Fruit fly (Drosophila melanogaster) whole organism, prepupa: ENCODE data around the gene Dyro.

Experiments used
- Blimp-1 ChIP-seq: fragments of 200-800 bp; sonication (Bioruptor generic); optimal IDR thresholded peaks from 3 replicates; lab custom pipeline; 2017; ENCODE audit warnings: missing biosample characterization, missing genetic modification characterization, mild to moderate bottlenecking, moderate library complexity, missing genetic modification reagents
- CG10631 ChIP-seq: fragments of 200-800 bp; sonication (Bioruptor generic); optimal IDR thresholded peaks from 2 replicates; lab custom pipeline; 2016; ENCODE audit warnings: missing biosample characterization, missing genetic modification characterization
- CG10669 ChIP-seq: fragments of 200-800 bp; sonication (Bioruptor generic); optimal IDR thresholded peaks from 3 replicates; lab custom pipeline; 2018; ENCODE audit warnings: missing biosample characterization, mild to moderate bottlenecking, missing genetic modification characterization, moderate library complexity
- CG11294 ChIP-seq: fragments of 200-800 bp; sonication (Bioruptor generic); IDR thresholded peaks from 2 replicates; pipeline ENCODE4 v1.3.6; 2022; ENCODE audit warnings: missing biosample characterization, missing genetic modification characterization
- CG11762 ChIP-seq: fragments of 200-800 bp; sonication (Bioruptor generic); optimal IDR thresholded peaks from 3 replicates; lab custom pipeline; 2016; ENCODE audit warnings: missing biosample characterization, missing genetic modification characterization; ENCODE audit not compliant: insufficient read depth
- CG11902 ChIP-seq: fragments of 200-800 bp; sonication (Bioruptor generic); optimal IDR thresholded peaks from 3 replicates; lab custom pipeline; 2016; ENCODE audit warnings: missing biosample characterization, missing genetic modification characterization
- CG1621 ChIP-seq: fragments of 200-800 bp; sonication (Bioruptor generic); optimal IDR thresholded peaks from 3 replicates; lab custom pipeline; 2018; ENCODE audit warnings: missing biosample characterization, mild to moderate bottlenecking, missing genetic modification characterization
- CG32006 ChIP-seq: fragments of 200-800 bp; sonication (Bioruptor generic); optimal IDR thresholded peaks from 3 replicates; lab custom pipeline; 2017; ENCODE audit warnings: missing biosample characterization, mild to moderate bottlenecking, missing genetic modification characterization
- CG3919 ChIP-seq: fragments of 200-800 bp; sonication (Bioruptor generic); optimal IDR thresholded peaks from 3 replicates; lab custom pipeline; 2016; ENCODE audit warnings: missing biosample characterization, missing genetic modification characterization
- CG6276 ChIP-seq: fragments of 200-800 bp; sonication (Bioruptor generic); optimal IDR thresholded peaks from 2 replicates; lab custom pipeline; 2017; ENCODE audit warnings: missing biosample characterization, mild to moderate bottlenecking, missing genetic modification characterization
- CG6792 ChIP-seq: fragments of 200-800 bp; sonication (Bioruptor generic); optimal IDR thresholded peaks from 3 replicates; lab custom pipeline; 2016; ENCODE audit warnings: missing biosample characterization, missing genetic modification characterization
- CG6808 ChIP-seq: fragments of 200-800 bp; sonication (Bioruptor generic); optimal IDR thresholded peaks from 3 replicates; lab custom pipeline; 2017; ENCODE audit warnings: missing biosample characterization, missing genetic modification characterization, mild to moderate bottlenecking, moderate library complexity, missing genetic modification reagents
- CG7368 ChIP-seq: fragments of 200-800 bp; sonication (Bioruptor generic); optimal IDR thresholded peaks from 3 replicates; lab custom pipeline; 2016; ENCODE audit warnings: missing biosample characterization, missing genetic modification characterization
- CG8319 ChIP-seq: fragments of 200-800 bp; sonication (Bioruptor generic); optimal IDR thresholded peaks from 3 replicates; lab custom pipeline; 2016; ENCODE audit warnings: missing biosample characterization, missing genetic modification characterization
- CG8632 ChIP-seq: fragments of 200-800 bp; sonication (Bioruptor generic); optimal IDR thresholded peaks from 3 replicates; lab custom pipeline; 2016; ENCODE audit warnings: missing biosample characterization, missing genetic modification characterization
- CG9139 ChIP-seq: fragments of 200-800 bp; sonication (Bioruptor generic); optimal IDR thresholded peaks from 3 replicates; lab custom pipeline; 2017; ENCODE audit warnings: missing biosample characterization, mild to moderate bottlenecking, missing genetic modification characterization
- Eip78C ChIP-seq: fragments of 200-800 bp; sonication (Bioruptor generic); peaks from one replicate; lab custom pipeline; 2016; ENCODE audit warnings: missing biosample characterization, missing genetic modification characterization
- Eip93F ChIP-seq: fragments of 200-800 bp; sonication (Bioruptor generic); optimal IDR thresholded peaks from 2 replicates; lab custom pipeline; 2016; ENCODE audit warnings: missing biosample characterization, mild to moderate bottlenecking, missing genetic modification characterization
- Ets21C ChIP-seq: fragments of 200-800 bp; sonication (Bioruptor generic); optimal IDR thresholded peaks from 3 replicates; lab custom pipeline; 2016; ENCODE audit warnings: missing biosample characterization, missing genetic modification characterization
- Gug ChIP-seq: fragments of 200-800 bp; sonication (Bioruptor generic); IDR thresholded peaks from 2 replicates; pipeline ENCODE4 v1.3.6; 2022; ENCODE audit warnings: missing biosample characterization, missing genetic modification characterization
- Hr39 ChIP-seq: fragments of 200-800 bp; sonication (Bioruptor generic); optimal IDR thresholded peaks from 2 replicates; lab custom pipeline; 2016; ENCODE audit warnings: missing biosample characterization, missing genetic modification characterization
- Hr4 ChIP-seq: fragments of 200-800 bp; sonication (Bioruptor generic); optimal IDR thresholded peaks from 3 replicates; lab custom pipeline; 2016; ENCODE audit warnings: missing biosample characterization, missing genetic modification characterization
- Lpt ChIP-seq: fragments of 200-800 bp; sonication (Bioruptor generic); optimal IDR thresholded peaks from 3 replicates; lab custom pipeline; 2016; ENCODE audit warnings: missing biosample characterization, missing genetic modification characterization
- Met ChIP-seq: fragments of 200-800 bp; sonication (Bioruptor generic); optimal IDR thresholded peaks from 3 replicates; lab custom pipeline; 2016; ENCODE audit warnings: missing biosample characterization, missing genetic modification characterization
- Smox ChIP-seq: fragments of 200-800 bp; sonication (Bioruptor generic); optimal IDR thresholded peaks from 3 replicates; lab custom pipeline; 2016; ENCODE audit warnings: missing biosample characterization, missing genetic modification characterization
- Sox102F ChIP-seq: fragments of 200-800 bp; sonication (Bioruptor generic); optimal IDR thresholded peaks from 2 replicates; lab custom pipeline; 2016; ENCODE audit warnings: missing biosample characterization, mild to moderate bottlenecking, missing genetic modification characterization
- Sox14 ChIP-seq: fragments of 200-800 bp; sonication (Bioruptor generic); optimal IDR thresholded peaks from 3 replicates; lab custom pipeline; 2016; ENCODE audit warnings: missing biosample characterization, missing genetic modification characterization
- Sox15 ChIP-seq: fragments of 200-800 bp; sonication (Bioruptor generic); optimal IDR thresholded peaks from 3 replicates; lab custom pipeline; 2016; ENCODE audit warnings: missing biosample characterization, missing genetic modification characterization
- achi ChIP-seq: fragments of 200-800 bp; sonication (Bioruptor generic); optimal IDR thresholded peaks from 3 replicates; lab custom pipeline; 2016; ENCODE audit warnings: missing biosample characterization, missing genetic modification characterization
- acj6 ChIP-seq: fragments of 200-800 bp; sonication (Bioruptor generic); optimal IDR thresholded peaks from 3 replicates; lab custom pipeline; 2016; ENCODE audit warnings: missing biosample characterization, missing genetic modification characterization
- cyc ChIP-seq: fragments of 200-800 bp; sonication (Bioruptor generic); optimal IDR thresholded peaks from 3 replicates; lab custom pipeline; 2016; ENCODE audit warnings: missing biosample characterization, missing genetic modification characterization
- dsx ChIP-seq: fragments of 200-800 bp; optimal IDR thresholded peaks from 3 replicates; lab custom pipeline; 2019; ENCODE audit warnings: missing biosample characterization, mild to moderate bottlenecking, missing genetic modification characterization, moderate library complexity; ENCODE audit not compliant: poor library complexity, severe bottlenecking
- eg ChIP-seq: fragments of 200-800 bp; sonication (Bioruptor generic); IDR thresholded peaks from 3 replicates; pipeline ENCODE4 v1.3.6; 2022; ENCODE audit warnings: missing biosample characterization, missing genetic modification characterization
- esn ChIP-seq: fragments of 200-800 bp; sonication (Bioruptor generic); optimal IDR thresholded peaks from 2 replicates; lab custom pipeline; 2016; ENCODE audit warnings: missing biosample characterization, mild to moderate bottlenecking, missing genetic modification characterization, moderate library complexity
- fd59A ChIP-seq: fragments of 200-800 bp; sonication (Bioruptor generic); optimal IDR thresholded peaks from 2 replicates; lab custom pipeline; 2017; ENCODE audit warnings: missing biosample characterization, mild to moderate bottlenecking, missing genetic modification characterization, missing genetic modification reagents
- fd85E ChIP-seq: fragments of 200-800 bp; sonication (Bioruptor generic); optimal IDR thresholded peaks from 3 replicates; lab custom pipeline; 2016; ENCODE audit warnings: missing biosample characterization, missing genetic modification characterization
- fkh ChIP-seq: fragments of 200-800 bp; sonication (Bioruptor generic); optimal IDR thresholded peaks from 3 replicates; lab custom pipeline; 2017; ENCODE audit warnings: missing biosample characterization, mild to moderate bottlenecking, missing genetic modification characterization, moderate library complexity
- lz ChIP-seq: fragments of 200-800 bp; sonication (Bioruptor generic); optimal IDR thresholded peaks from 3 replicates; lab custom pipeline; 2016; ENCODE audit warnings: missing biosample characterization, missing genetic modification characterization
- net ChIP-seq: fragments of 200-800 bp; sonication (Bioruptor generic); optimal IDR thresholded peaks from 3 replicates; lab custom pipeline; 2016; ENCODE audit warnings: missing biosample characterization, missing genetic modification characterization
- pdm3 ChIP-seq: fragments of 200-800 bp; sonication (Bioruptor generic); optimal IDR thresholded peaks from 3 replicates; lab custom pipeline; 2016; ENCODE audit warnings: missing biosample characterization, missing genetic modification characterization
- salr ChIP-seq, 2 experiments: fragments of 200-800 bp; sonication (Bioruptor generic); optimal IDR thresholded peaks; 3 replicates each; lab custom pipeline; 2016 to 2018; ENCODE audit warnings: missing biosample characterization in 2 of 2, missing genetic modification characterization in 2 of 2, mild to moderate bottlenecking in 1 of 2
- ss ChIP-seq, 2 experiments: fragments of 200-800 bp; sonication (Bioruptor generic); optimal IDR thresholded peaks; 2 replicates in 1 of 2; 3 replicates in 1 of 2; lab custom pipeline; 2017 to 2018; ENCODE audit warnings: mild to moderate bottlenecking in 2 of 2, missing biosample characterization in 2 of 2, missing genetic modification characterization in 2 of 2, moderate library complexity in 1 of 2
- topi ChIP-seq: fragments of 200-800 bp; sonication (Bioruptor generic); optimal IDR thresholded peaks from 3 replicates; lab custom pipeline; 2016; ENCODE audit warnings: missing biosample characterization, missing genetic modification characterization
- vri ChIP-seq: fragments of 200-800 bp; sonication (Bioruptor generic); optimal IDR thresholded peaks from 3 replicates; lab custom pipeline; 2016; ENCODE audit warnings: missing biosample characterization, mild to moderate bottlenecking, missing genetic modification characterization

The Dyro gene

DNA sequence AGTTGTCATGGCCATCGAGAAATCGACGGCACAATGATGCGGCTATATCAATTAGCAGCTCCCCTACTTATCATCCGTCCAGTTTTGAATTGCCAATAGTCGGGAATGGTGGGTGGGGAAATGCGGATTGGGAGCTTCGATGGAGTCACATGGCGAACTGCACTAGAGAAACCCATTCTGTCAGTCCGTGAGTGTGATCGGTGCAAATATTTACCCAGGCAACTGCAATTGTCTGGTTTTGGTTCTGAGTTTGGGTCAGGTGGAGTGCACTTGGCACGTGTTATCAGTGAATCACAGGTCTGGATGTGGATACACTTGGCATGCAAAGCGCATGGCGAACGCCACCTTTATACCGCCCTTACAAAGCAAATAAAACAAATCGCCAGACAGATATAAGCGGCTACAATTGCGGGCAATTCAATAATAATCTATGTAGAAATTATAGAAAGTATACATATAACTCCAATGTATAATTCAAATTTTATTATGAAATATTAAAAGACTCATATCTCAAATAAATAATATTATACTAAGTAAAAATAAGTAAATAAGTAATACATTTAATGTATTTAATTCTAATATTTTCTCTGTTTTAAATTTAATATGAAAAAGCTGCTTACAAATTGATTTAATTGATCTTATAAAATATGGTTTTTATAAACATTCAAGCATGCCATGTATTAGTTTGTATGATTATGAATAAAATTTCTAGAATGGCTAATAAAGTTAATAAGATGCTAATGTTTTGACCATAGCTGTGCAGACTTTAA, 23.3 kb downstream of the Dyro start (continued):
- TF ChIP-seq Ets21C (GFP tag; lab: Kevin White, UChicago) (no peak), CG8632 (GFP tag; lab: Kevin White, UChicago) (no peak), Hr4 (GFP tag; lab: Kevin White, UChicago) (no peak), CG11294 (peak; percentile 25; the same call in 1 of the 2 replicates), CG32006 (GFP tag; lab: Kevin White, UChicago) (no peak), achi (GFP tag; lab: Kevin White, UChicago) (peak; percentile 1), pdm3 (GFP tag; lab: Kevin White, UChicago) (peak; percentile 13), Sox102F (GFP tag; lab: Kevin White, UChicago) (no peak)

- TF ChIP-seq Sox14 (GFP tag; lab: Kevin White, UChicago): no peak
- no peak for TF ChIP-seq CG8632 (GFP tag; lab: Kevin White, UChicago)
- TF ChIP-seq Blimp-1 (GFP tag; lab: Kevin White, UChicago): peak; percentile 9
- TF ChIP-seq ss (GFP tag; optimal IDR thresholded peaks at IDR 0.05; lab: Kevin White, UChicago): no peak
- TF ChIP-seq Sox102F (GFP tag; lab: Kevin White, UChicago): no peak
- TF ChIP-seq vri: peak; percentile 89
- TF ChIP-seq CG11294: no peak
Measured at dm6 chr3L:11263985-11264384, 31.7 kb downstream of the Dyro start.

dm6 chr3L:11262159-11262558, 33.6 kb downstream of the Dyro start:
- TF ChIP-seq Hr39: peak; percentile 7
- no peak for TF ChIP-seq CG10669
- TF ChIP-seq salr (GFP tag; optimal IDR thresholded peaks at IDR 0.05; lab: Kevin White, UChicago): no peak
- TF ChIP-seq pdm3 (GFP tag; lab: Kevin White, UChicago): no peak
- TF ChIP-seq achi (GFP tag; lab: Kevin White, UChicago): no peak
- no peak for TF ChIP-seq fd59A (GFP tag; lab: Kevin White, UChicago)
- TF ChIP-seq acj6 (GFP tag; lab: Kevin White, UChicago): peak; percentile 15
- TF ChIP-seq eg (GFP tag; lab: Robert Waterston, UW): no peak
- TF ChIP-seq Eip93F: no peak
- TF ChIP-seq Sox15 (GFP tag; lab: Kevin White, UChicago): no peak
- TF ChIP-seq CG7368 (GFP tag; lab: Kevin White, UChicago): no peak
- TF ChIP-seq Eip78C: peak; percentile 68
- no peak for TF ChIP-seq net
- TF ChIP-seq fd85E (GFP tag; lab: Kevin White, UChicago): no peak
- TF ChIP-seq fkh: no peak
- TF ChIP-seq CG9139 (GFP tag; lab: Kevin White, UChicago): no peak
- peak; percentile 12 for TF ChIP-seq lz
- no peak for TF ChIP-seq CG8632 (GFP tag; lab: Kevin White, UChicago)
- TF ChIP-seq CG6792 (GFP tag; lab: Kevin White, UChicago): no peak
- peak; percentile 6 for TF ChIP-seq cyc (GFP tag; lab: Kevin White, UChicago)
- no peak for TF ChIP-seq Lpt
- TF ChIP-seq dsx (GFP tag; lab: Kevin White, UChicago): no peak
- TF ChIP-seq Gug (GFP tag; lab: Robert Waterston, UW): peak; percentile 33; the same call in 1 of the 2 replicates
- no peak for TF ChIP-seq Sox102F (GFP tag; lab: Kevin White, UChicago)
- TF ChIP-seq CG6276 (GFP tag; lab: Kevin White, UChicago): no peak
- peak; percentile 30 for TF ChIP-seq CG10631
- no peak for TF ChIP-seq esn (GFP tag; lab: Kevin White, UChicago)
- TF ChIP-seq CG8319 (GFP tag; lab: Kevin White, UChicago): no peak
- TF ChIP-seq topi (GFP tag; lab: Kevin White, UChicago): peak; percentile 41
- peak; percentile 5 for TF ChIP-seq CG11902 (GFP tag; lab: Kevin White, UChicago)
- no peak for TF ChIP-seq CG1621 (tag; lab: Kevin White, UChicago)
- peak; percentile 34 for TF ChIP-seq CG3919 (GFP tag; lab: Kevin White, UChicago)
- TF ChIP-seq Blimp-1 (GFP tag; lab: Kevin White, UChicago): no peak
- no peak for TF ChIP-seq ss (GFP tag; optimal IDR thresholded peaks at IDR 0.05; lab: Kevin White, UChicago)
- no peak for TF ChIP-seq Met (GFP tag; lab: Kevin White, UChicago)
- peak; percentile 38 for TF ChIP-seq CG11762 (GFP tag; lab: Kevin White, UChicago)
- TF ChIP-seq CG32006 (GFP tag; lab: Kevin White, UChicago): no peak
- no peak for TF ChIP-seq CG6808 (GFP tag; lab: Kevin White, UChicago)
- TF ChIP-seq Smox: no peak
- no peak for TF ChIP-seq Ets21C (GFP tag; lab: Kevin White, UChicago)
- TF ChIP-seq CG11294: no peak
